Worm (Caenorhabditis elegans): ENCODE data around the gene pes-8.

The pes-8 gene

ce11 chrX:9212675-9213074 is 38.9 kb upstream of the pes-8 start:
- TF ChIP-seq F13C5.2 (tag; optimal IDR thresholded peaks at IDR 0.05) (no peak), ceh-13 (GFP tag; optimal IDR thresholded peaks at IDR 0.05) (no peak), tra-4 (tag; optimal IDR thresholded peaks at IDR 0.05) (no peak), ets-7 (tag; optimal IDR thresholded peaks at IDR 0.05) (no peak), hmg-4 (GFP tag; optimal IDR thresholded peaks at IDR 0.05) (no peak), flt-1 (GFP tag; IDR thresholded peaks at IDR 0.05) (no peak), tbx-11 (GFP tag; IDR thresholded peaks at IDR 0.05) (no peak), hnd-1 (tag; optimal IDR thresholded peaks at IDR 0.05) (no peak), pes-1 (GFP tag; IDR thresholded peaks at IDR 0.05) (no peak)

DNA sequence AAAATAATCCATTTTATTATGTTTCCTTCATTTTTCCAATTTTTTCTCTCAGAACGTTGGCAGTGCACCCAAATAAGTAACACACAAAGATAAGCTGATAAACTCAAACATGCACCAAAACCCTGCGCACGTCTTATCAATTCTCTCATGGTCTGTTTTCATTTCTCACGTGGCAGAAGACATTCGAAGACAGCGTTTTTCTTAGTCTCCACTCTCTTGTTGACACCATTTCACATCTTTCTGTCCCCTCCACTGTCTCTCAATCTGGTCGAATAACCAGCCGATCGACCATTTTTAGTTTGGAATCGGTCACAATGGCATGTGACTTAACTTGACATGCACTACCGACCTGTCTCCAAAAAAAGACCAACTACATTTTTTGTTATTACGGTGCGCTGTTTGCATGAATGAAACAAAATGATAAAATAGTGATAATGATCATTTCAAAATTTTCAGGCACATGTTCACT is 37.7 kb upstream of the pes-8 start, which contains the start of gene C35B8.3:
C35B8.3 (plus strand) TSS at position 51 of the 469 bp plus-strand sequence.
- TF ChIP-seq sea-1 (GFP tag; conservative IDR thresholded peaks at IDR 0.05) (no peak), ama-1 (optimal IDR thresholded peaks at IDR 0.05) (no peak), tbx-37 (GFP tag; conservative IDR thresholded peaks at IDR 0.05) (no peak), tbx-11 (GFP tag; IDR thresholded peaks at IDR 0.05) (no peak), ceh-36 (tag; optimal IDR thresholded peaks at IDR 0.05) (no peak), hmg-4 (GFP tag; optimal IDR thresholded peaks at IDR 0.05) (no peak), tra-4 (tag; optimal IDR thresholded peaks at IDR 0.05) (no peak), hnd-1 (tag; optimal IDR thresholded peaks at IDR 0.05) (no peak)

ce11 chrX:9225273-9225672 is 26.3 kb upstream of the pes-8 start:
- TF ChIP-seq pes-1 (GFP tag; IDR thresholded peaks at IDR 0.05) (peak; percentile 52; the same call in 1 of the 2 replicates), hmbx-1 (tag; optimal IDR thresholded peaks at IDR 0.05) (peak; percentile 30), ama-1 (optimal IDR thresholded peaks at IDR 0.05) (no peak), B0310.2 (tag; optimal IDR thresholded peaks at IDR 0.05) (peak; percentile 39), ceh-13 (GFP tag; optimal IDR thresholded peaks at IDR 0.05) (peak; percentile 28), scrt-1 (GFP tag; IDR thresholded peaks at IDR 0.05) (no peak), aly-1 (tag; optimal IDR thresholded peaks at IDR 0.05) (no peak), hmg-4 (GFP tag; optimal IDR thresholded peaks at IDR 0.05) (peak; percentile 89), flt-1 (GFP tag; IDR thresholded peaks at IDR 0.05) (no peak), F13C5.2 (tag; optimal IDR thresholded peaks at IDR 0.05) (peak; percentile 14), sea-1 (GFP tag; conservative IDR thresholded peaks at IDR 0.05) (0 out of 2 replicates have a peak, but pooled peaks have one; percentile 13), ets-7 (tag; optimal IDR thresholded peaks at IDR 0.05) (peak; percentile 14), tbx-11 (GFP tag; IDR thresholded peaks at IDR 0.05) (no peak)

DNA sequence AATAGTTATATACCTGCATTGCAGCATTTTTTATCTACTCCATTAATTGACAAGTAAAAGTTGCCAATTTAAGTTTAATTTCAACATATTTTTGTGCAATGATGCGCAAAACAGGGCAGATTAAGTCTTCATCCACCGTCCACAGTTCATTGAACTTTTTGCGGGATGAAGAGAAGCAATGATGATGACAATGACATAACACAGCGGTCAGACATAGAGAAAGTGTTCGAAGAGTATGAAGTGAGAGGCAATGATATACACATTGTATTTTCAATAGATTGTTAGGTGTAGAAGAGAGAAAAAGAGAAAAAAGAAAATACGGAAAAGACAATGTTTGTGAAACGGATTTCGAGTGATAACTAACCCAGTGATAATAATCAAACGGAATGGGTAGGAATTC is 24.7 kb upstream of the pes-8 start:
- TF ChIP-seq ceh-36 (tag; optimal IDR thresholded peaks at IDR 0.05) (no peak), hmg-4 (GFP tag; optimal IDR thresholded peaks at IDR 0.05) (no peak), tra-4 (tag; optimal IDR thresholded peaks at IDR 0.05) (no peak), flt-1 (GFP tag; IDR thresholded peaks at IDR 0.05) (no peak), aly-1 (tag; optimal IDR thresholded peaks at IDR 0.05) (no peak), scrt-1 (GFP tag; IDR thresholded peaks at IDR 0.05) (no peak), tbx-11 (GFP tag; IDR thresholded peaks at IDR 0.05) (no peak), ets-7 (tag; optimal IDR thresholded peaks at IDR 0.05) (no peak)

DNA sequence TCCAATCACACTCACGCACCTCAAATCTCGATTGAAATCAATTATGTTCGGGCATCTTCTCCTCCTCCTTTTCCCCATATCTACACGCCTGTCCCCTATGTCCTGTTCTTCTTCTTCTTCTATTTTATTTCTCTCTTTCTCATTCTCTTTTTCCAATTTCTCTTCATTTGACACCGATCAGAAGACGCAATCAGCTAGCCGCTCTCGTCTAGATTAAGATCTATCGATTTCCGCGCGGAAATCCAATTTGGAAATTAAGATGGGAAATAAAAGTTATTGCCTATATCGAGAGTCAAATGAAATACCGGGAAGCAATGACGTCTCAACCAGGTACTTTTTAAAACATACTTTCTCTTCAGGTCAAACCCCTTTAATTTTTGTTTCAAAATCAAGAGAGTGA is 23.1 kb upstream of the pes-8 start:
- TF ChIP-seq ama-1 (optimal IDR thresholded peaks at IDR 0.05) (no peak), scrt-1 (GFP tag; IDR thresholded peaks at IDR 0.05) (no peak), ceh-36 (tag; optimal IDR thresholded peaks at IDR 0.05) (no peak), hmg-4 (GFP tag; optimal IDR thresholded peaks at IDR 0.05) (no peak), pes-1 (GFP tag; IDR thresholded peaks at IDR 0.05) (no peak), F13C5.2 (tag; optimal IDR thresholded peaks at IDR 0.05) (no peak), hnd-1 (tag; optimal IDR thresholded peaks at IDR 0.05) (no peak), sea-1 (GFP tag; conservative IDR thresholded peaks at IDR 0.05) (no peak), tbx-11 (GFP tag; IDR thresholded peaks at IDR 0.05) (no peak), B0310.2 (tag; optimal IDR thresholded peaks at IDR 0.05) (no peak), ets-7 (tag; optimal IDR thresholded peaks at IDR 0.05) (no peak), ceh-13 (GFP tag; optimal IDR thresholded peaks at IDR 0.05) (no peak)

- TF ChIP-seq hmg-4 (GFP tag; optimal IDR thresholded peaks at IDR 0.05) (no peak), ceh-36 (tag; optimal IDR thresholded peaks at IDR 0.05) (no peak), tbx-11 (GFP tag; IDR thresholded peaks at IDR 0.05) (no peak), sea-1 (GFP tag; conservative IDR thresholded peaks at IDR 0.05) (no peak), pes-1 (GFP tag; IDR thresholded peaks at IDR 0.05) (no peak), ets-7 (tag; optimal IDR thresholded peaks at IDR 0.05) (no peak), tbx-37 (GFP tag; conservative IDR thresholded peaks at IDR 0.05) (no peak), flt-1 (GFP tag; IDR thresholded peaks at IDR 0.05) (no peak)
Observed at ce11 chrX:9230322-9230721, 21.3 kb upstream of the pes-8 start.

- TF ChIP-seq sea-1 (GFP tag; conservative IDR thresholded peaks at IDR 0.05), result no peak
- TF ChIP-seq hmbx-1 (tag; optimal IDR thresholded peaks at IDR 0.05), result no peak
- no peak for TF ChIP-seq aly-1 (tag; optimal IDR thresholded peaks at IDR 0.05)
- TF ChIP-seq scrt-1 (GFP tag; IDR thresholded peaks at IDR 0.05), result no peak
- no peak for TF ChIP-seq B0310.2 (tag; optimal IDR thresholded peaks at IDR 0.05)
- TF ChIP-seq tra-4 (tag; optimal IDR thresholded peaks at IDR 0.05), result no peak
- no peak for TF ChIP-seq tbx-37 (GFP tag; conservative IDR thresholded peaks at IDR 0.05)
Observed at ce11 chrX:9231556-9231955, 20.0 kb upstream of the pes-8 start.

- no peak for TF ChIP-seq F13C5.2 (tag; optimal IDR thresholded peaks at IDR 0.05)
Observed at ce11 chrX:9232037-9232436, 19.6 kb upstream of the pes-8 start, which contains the start of gene vav-1. TSS of gene vav-1 (minus strand) at chrX:9232137.

ce11 chrX:9233805-9234204 is 17.8 kb upstream of the pes-8 start:
- no peak for TF ChIP-seq F13C5.2 (tag; optimal IDR thresholded peaks at IDR 0.05)
- no peak for TF ChIP-seq ceh-13 (GFP tag; optimal IDR thresholded peaks at IDR 0.05)
- no peak for TF ChIP-seq tra-4 (tag; optimal IDR thresholded peaks at IDR 0.05)
- TF ChIP-seq hnd-1 (tag; optimal IDR thresholded peaks at IDR 0.05), result no peak
- no peak for TF ChIP-seq ama-1 (optimal IDR thresholded peaks at IDR 0.05)
- no peak for TF ChIP-seq flt-1 (GFP tag; IDR thresholded peaks at IDR 0.05)
- no peak for TF ChIP-seq hmbx-1 (tag; optimal IDR thresholded peaks at IDR 0.05)
- TF ChIP-seq pes-1 (GFP tag; IDR thresholded peaks at IDR 0.05), result no peak
- TF ChIP-seq tbx-37 (GFP tag; conservative IDR thresholded peaks at IDR 0.05), result no peak
- TF ChIP-seq tbx-11 (GFP tag; IDR thresholded peaks at IDR 0.05), result no peak
- TF ChIP-seq ets-7 (tag; optimal IDR thresholded peaks at IDR 0.05), result no peak
- TF ChIP-seq ceh-36 (tag; optimal IDR thresholded peaks at IDR 0.05), result no peak
- no peak for TF ChIP-seq aly-1 (tag; optimal IDR thresholded peaks at IDR 0.05)
- no peak for TF ChIP-seq hmg-4 (GFP tag; optimal IDR thresholded peaks at IDR 0.05)
- no peak for TF ChIP-seq B0310.2 (tag; optimal IDR thresholded peaks at IDR 0.05)
- no peak for TF ChIP-seq sea-1 (GFP tag; conservative IDR thresholded peaks at IDR 0.05)
- TF ChIP-seq scrt-1 (GFP tag; IDR thresholded peaks at IDR 0.05), result no peak

Data from whole organism, early embryonic.